Fruit fly (Drosophila melanogaster) whole organism, prepupa: Measurements from ENCODE around the gene CG11373.

Source experiments
- CG10631 ChIP-seq: fragments of 200-800 bp; sonication (Bioruptor generic); optimal IDR thresholded peaks from 2 replicates; lab custom pipeline; 2016; ENCODE audit warnings: missing biosample characterization, missing genetic modification characterization
- CG11294 ChIP-seq: fragments of 200-800 bp; sonication (Bioruptor generic); IDR thresholded peaks from 2 replicates; pipeline ENCODE4 v1.3.6; 2022; ENCODE audit warnings: missing biosample characterization, missing genetic modification characterization
- CG11762 ChIP-seq: fragments of 200-800 bp; sonication (Bioruptor generic); optimal IDR thresholded peaks from 3 replicates; lab custom pipeline; 2016; ENCODE audit warnings: missing biosample characterization, missing genetic modification characterization; ENCODE audit not compliant: insufficient read depth
- CG11902 ChIP-seq: fragments of 200-800 bp; sonication (Bioruptor generic); optimal IDR thresholded peaks from 3 replicates; lab custom pipeline; 2016; ENCODE audit warnings: missing biosample characterization, missing genetic modification characterization
- CG15336 ChIP-seq: fragments of 200-800 bp; sonication (Bioruptor generic); IDR thresholded peaks from 2 replicates; pipeline ENCODE4 v1.3.6; 2022; ENCODE audit warnings: missing biosample characterization, missing genetic modification characterization
- CG1621 ChIP-seq: fragments of 200-800 bp; sonication (Bioruptor generic); optimal IDR thresholded peaks from 3 replicates; lab custom pipeline; 2018; ENCODE audit warnings: missing biosample characterization, mild to moderate bottlenecking, missing genetic modification characterization
- CG3032 ChIP-seq: fragments of 200-800 bp; optimal IDR thresholded peaks from 2 replicates; lab custom pipeline; 2019; ENCODE audit warnings: missing biosample characterization, mild to moderate bottlenecking, missing genetic modification characterization, moderate library complexity
- CG32006 ChIP-seq: fragments of 200-800 bp; sonication (Bioruptor generic); optimal IDR thresholded peaks from 3 replicates; lab custom pipeline; 2017; ENCODE audit warnings: missing biosample characterization, mild to moderate bottlenecking, missing genetic modification characterization
- CG34406 ChIP-seq: fragments of 200-800 bp; sonication (Bioruptor generic); optimal IDR thresholded peaks from 3 replicates; lab custom pipeline; 2016; ENCODE audit warnings: missing biosample characterization, missing genetic modification characterization
- CG6163 ChIP-seq: fragments of 200-800 bp; sonication (Bioruptor generic); IDR thresholded peaks from 3 replicates; pipeline ENCODE4 v1.3.6; 2022; ENCODE audit warnings: missing biosample characterization, missing genetic modification characterization
- CG6276 ChIP-seq: fragments of 200-800 bp; sonication (Bioruptor generic); optimal IDR thresholded peaks from 2 replicates; lab custom pipeline; 2017; ENCODE audit warnings: missing biosample characterization, mild to moderate bottlenecking, missing genetic modification characterization
- CG6792 ChIP-seq: fragments of 200-800 bp; sonication (Bioruptor generic); optimal IDR thresholded peaks from 3 replicates; lab custom pipeline; 2016; ENCODE audit warnings: missing biosample characterization, missing genetic modification characterization
- CG8119 ChIP-seq: fragments of 200-800 bp; sonication (Bioruptor generic); IDR thresholded peaks from 3 replicates; pipeline ENCODE4 v1.3.6; 2022; ENCODE audit warnings: missing biosample characterization, missing genetic modification characterization
- CG8319 ChIP-seq: fragments of 200-800 bp; sonication (Bioruptor generic); optimal IDR thresholded peaks from 3 replicates; lab custom pipeline; 2016; ENCODE audit warnings: missing biosample characterization, missing genetic modification characterization
- CG8632 ChIP-seq: fragments of 200-800 bp; sonication (Bioruptor generic); optimal IDR thresholded peaks from 3 replicates; lab custom pipeline; 2016; ENCODE audit warnings: missing biosample characterization, missing genetic modification characterization
- Eip75B ChIP-seq: fragments of 200-800 bp; sonication (Bioruptor generic); optimal IDR thresholded peaks from 3 replicates; lab custom pipeline; 2016; ENCODE audit warnings: missing biosample characterization, missing genetic modification characterization
- Ets21C ChIP-seq: fragments of 200-800 bp; sonication (Bioruptor generic); optimal IDR thresholded peaks from 3 replicates; lab custom pipeline; 2016; ENCODE audit warnings: missing biosample characterization, missing genetic modification characterization
- Ets96B ChIP-seq: fragments of 200-800 bp; optimal IDR thresholded peaks from 2 replicates; lab custom pipeline; 2019; ENCODE audit warnings: missing biosample characterization, mild to moderate bottlenecking, missing genetic modification characterization, moderate library complexity
- Gug ChIP-seq: fragments of 200-800 bp; sonication (Bioruptor generic); IDR thresholded peaks from 2 replicates; pipeline ENCODE4 v1.3.6; 2022; ENCODE audit warnings: missing biosample characterization, missing genetic modification characterization
- Hr38 ChIP-seq: sonication (Bioruptor generic); optimal IDR thresholded peaks from 2 replicates; lab custom pipeline; 2016; ENCODE audit warnings: missing biosample characterization, missing genetic modification characterization
- Hr39 ChIP-seq: fragments of 200-800 bp; sonication (Bioruptor generic); optimal IDR thresholded peaks from 2 replicates; lab custom pipeline; 2016; ENCODE audit warnings: missing biosample characterization, missing genetic modification characterization
- Smox ChIP-seq: fragments of 200-800 bp; sonication (Bioruptor generic); optimal IDR thresholded peaks from 3 replicates; lab custom pipeline; 2016; ENCODE audit warnings: missing biosample characterization, missing genetic modification characterization
- Sox14 ChIP-seq: fragments of 200-800 bp; sonication (Bioruptor generic); optimal IDR thresholded peaks from 3 replicates; lab custom pipeline; 2016; ENCODE audit warnings: missing biosample characterization, missing genetic modification characterization
- acj6 ChIP-seq: fragments of 200-800 bp; sonication (Bioruptor generic); optimal IDR thresholded peaks from 3 replicates; lab custom pipeline; 2016; ENCODE audit warnings: missing biosample characterization, missing genetic modification characterization
- cyc ChIP-seq: fragments of 200-800 bp; sonication (Bioruptor generic); optimal IDR thresholded peaks from 3 replicates; lab custom pipeline; 2016; ENCODE audit warnings: missing biosample characterization, missing genetic modification characterization
- dac ChIP-seq: fragments of 200-800 bp; sonication (Bioruptor generic); optimal IDR thresholded peaks from 2 replicates; lab custom pipeline; 2017; ENCODE audit warnings: missing biosample characterization, mild to moderate bottlenecking, missing genetic modification characterization
- eg ChIP-seq: fragments of 200-800 bp; sonication (Bioruptor generic); IDR thresholded peaks from 3 replicates; pipeline ENCODE4 v1.3.6; 2022; ENCODE audit warnings: missing biosample characterization, missing genetic modification characterization
- esn ChIP-seq: fragments of 200-800 bp; sonication (Bioruptor generic); optimal IDR thresholded peaks from 2 replicates; lab custom pipeline; 2016; ENCODE audit warnings: missing biosample characterization, mild to moderate bottlenecking, missing genetic modification characterization, moderate library complexity
- fd59A ChIP-seq: fragments of 200-800 bp; sonication (Bioruptor generic); optimal IDR thresholded peaks from 2 replicates; lab custom pipeline; 2017; ENCODE audit warnings: missing biosample characterization, mild to moderate bottlenecking, missing genetic modification characterization, missing genetic modification reagents
- fd85E ChIP-seq: fragments of 200-800 bp; sonication (Bioruptor generic); optimal IDR thresholded peaks from 3 replicates; lab custom pipeline; 2016; ENCODE audit warnings: missing biosample characterization, missing genetic modification characterization
- salr ChIP-seq, 2 experiments: fragments of 200-800 bp; sonication (Bioruptor generic); optimal IDR thresholded peaks; 3 replicates each; lab custom pipeline; 2016 to 2018; ENCODE audit warnings: missing biosample characterization in 2 of 2, missing genetic modification characterization in 2 of 2, mild to moderate bottlenecking in 1 of 2
- spab ChIP-seq: fragments of 200-800 bp; sonication (Bioruptor generic); optimal IDR thresholded peaks from 2 replicates; lab custom pipeline; 2017; ENCODE audit warnings: missing biosample characterization, mild to moderate bottlenecking, missing genetic modification characterization, missing genetic modification reagents
- svp ChIP-seq: fragments of 200-800 bp; sonication (Bioruptor generic); peaks from one replicate; lab custom pipeline; 2016; ENCODE audit warnings: missing biosample characterization, missing genetic modification characterization
- topi ChIP-seq: fragments of 200-800 bp; sonication (Bioruptor generic); optimal IDR thresholded peaks from 3 replicates; lab custom pipeline; 2016; ENCODE audit warnings: missing biosample characterization, missing genetic modification characterization

CG11373 gene

DNA sequence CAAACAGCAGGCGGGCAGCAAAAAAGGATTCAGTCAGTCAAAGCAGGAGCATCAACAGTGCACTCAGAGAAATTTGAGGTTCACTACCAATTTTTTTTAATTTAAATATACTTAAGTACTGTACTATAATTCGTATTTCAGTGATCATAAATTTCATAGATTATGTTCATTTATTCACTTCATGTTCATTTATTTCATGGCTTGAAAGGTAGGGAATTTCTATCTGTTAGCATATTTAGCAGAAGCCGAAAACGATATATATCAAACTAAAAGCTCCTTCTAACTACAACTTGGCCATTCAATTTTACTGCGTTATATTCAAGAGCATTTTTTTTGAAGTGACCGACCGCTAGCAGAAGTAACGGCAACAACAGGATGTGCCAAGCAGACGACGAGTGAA lies 33.1 kb upstream of the CG11373 start (continued):
- TF ChIP-seq CG11294: no peak
- no peak for TF ChIP-seq CG11762 (GFP tag; lab: Kevin White, UChicago)
- no peak for TF ChIP-seq CG8319 (GFP tag; lab: Kevin White, UChicago)
- no peak for TF ChIP-seq Eip75B (GFP tag; lab: Kevin White, UChicago)
- TF ChIP-seq esn (GFP tag; lab: Kevin White, UChicago): no peak
- no peak for TF ChIP-seq CG6792
- TF ChIP-seq svp (GFP tag; lab: Kevin White, UChicago): peak; percentile 68
- no peak for TF ChIP-seq acj6
- TF ChIP-seq Ets21C (GFP tag; lab: Kevin White, UChicago): no peak
- TF ChIP-seq cyc: no peak
- TF ChIP-seq CG3032 (tag; lab: Kevin White, UChicago): no peak
- TF ChIP-seq fd85E: no peak
- no peak for TF ChIP-seq CG8632 (GFP tag; lab: Kevin White, UChicago)
- TF ChIP-seq CG32006 (GFP tag; lab: Kevin White, UChicago): peak; percentile 15

DNA sequence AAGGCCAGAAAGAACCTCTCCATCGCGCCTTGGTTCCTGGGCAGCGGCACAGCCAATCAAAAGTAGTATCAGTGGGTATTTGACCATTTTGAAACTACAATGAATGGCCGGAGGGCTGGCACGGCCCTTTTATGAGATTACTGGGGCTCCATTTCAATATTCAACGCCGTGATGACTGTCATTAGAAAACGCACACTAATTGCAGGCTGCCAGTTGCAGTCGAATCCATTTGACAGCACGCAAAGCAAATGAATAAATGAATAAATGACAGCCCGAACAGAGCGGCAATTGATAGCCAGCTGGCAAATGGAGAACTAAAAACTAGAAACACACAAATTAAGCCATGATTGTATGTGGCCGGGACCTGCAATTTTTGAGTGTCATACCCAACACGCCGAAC lies 15.9 kb upstream of the CG11373 start, which contains the start of gene Obp83b:
Gene Obp83b, minus strand, starts transcription at position 101 of the 400 bp plus-strand sequence.
- no peak for TF ChIP-seq CG34406
- TF ChIP-seq Hr39 (GFP tag; lab: Kevin White, UChicago): no peak
- no peak for TF ChIP-seq CG1621 (tag; lab: Kevin White, UChicago)
- TF ChIP-seq dac (GFP tag; lab: Kevin White, UChicago): no peak
- TF ChIP-seq CG11902 (GFP tag; lab: Kevin White, UChicago): no peak
- TF ChIP-seq Eip75B (GFP tag; lab: Kevin White, UChicago): no peak
- TF ChIP-seq eg (GFP tag; lab: Robert Waterston, UW): no peak
- TF ChIP-seq Ets96B (tag; lab: Kevin White, UChicago): no peak
- no peak for TF ChIP-seq CG6163 (GFP tag; lab: Robert Waterston, UW)
- TF ChIP-seq CG8119 (GFP tag; lab: Robert Waterston, UW): no peak
- TF ChIP-seq salr (GFP tag; optimal IDR thresholded peaks at IDR 0.05; lab: Kevin White, UChicago): no peak
- no peak for TF ChIP-seq CG10631 (GFP tag; lab: Kevin White, UChicago)
- TF ChIP-seq topi (GFP tag; lab: Kevin White, UChicago): no peak
- no peak for TF ChIP-seq CG6276 (GFP tag; lab: Kevin White, UChicago)
- no peak for TF ChIP-seq Smox (GFP tag; lab: Kevin White, UChicago)
- no peak for TF ChIP-seq CG15336 (GFP tag; lab: Robert Waterston, UW)

DNA sequence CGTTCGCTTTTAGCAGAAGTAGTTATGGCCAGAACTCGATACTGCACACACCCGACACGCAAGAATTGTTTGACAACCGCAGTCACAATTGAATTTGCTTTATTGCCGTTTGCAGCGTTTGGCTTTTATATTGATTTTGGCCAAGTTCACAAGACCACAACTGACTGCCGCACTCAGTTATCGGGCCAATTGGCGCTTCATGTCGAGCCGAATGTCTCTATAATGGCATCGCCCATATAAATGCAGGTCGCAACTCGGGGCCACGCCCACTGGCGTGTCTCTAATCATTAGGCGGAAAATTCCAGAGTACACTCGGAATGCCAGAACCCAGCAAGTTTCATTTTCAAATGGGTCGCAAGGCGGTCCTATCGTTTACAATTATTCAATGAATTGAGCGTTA lies 14.4 kb upstream of the CG11373 start, which contains the start of gene Obp83a:
Gene Obp83a, minus strand, starts transcription at position 101 of the 400 bp plus-strand sequence.
- TF ChIP-seq CG6792 (no peak), Ets96B (tag; lab: Kevin White, UChicago) (no peak), spab (no peak), CG10631 (GFP tag; lab: Kevin White, UChicago) (no peak)

DNA sequence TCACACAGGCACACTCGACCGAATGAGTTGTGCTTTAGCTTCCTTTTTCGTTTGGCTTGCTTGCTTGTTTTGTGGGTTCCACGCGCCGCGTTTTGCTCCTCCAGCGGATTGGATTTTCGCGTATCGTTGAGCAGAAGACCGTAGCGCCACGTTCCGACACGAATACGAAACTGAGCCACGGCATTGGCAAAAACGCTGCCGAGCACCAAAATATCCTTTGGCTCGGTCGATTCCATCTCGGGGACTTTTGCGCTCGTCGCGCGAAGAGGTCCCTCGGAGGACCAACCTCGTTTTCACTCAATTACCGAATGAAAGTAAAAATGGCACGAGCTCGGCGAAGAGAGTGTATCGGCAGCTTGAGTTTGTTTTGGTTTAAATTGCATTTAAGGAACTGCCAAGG lies 1.4 kb downstream of the CG11373 start, which contains the start of gene side-III:
Gene side-III, minus strand, starts transcription at position 174 of the 400 bp plus-strand sequence.
- no peak for TF ChIP-seq Hr38 (GFP tag; lab: Kevin White, UChicago)
- TF ChIP-seq Sox14 (GFP tag; lab: Kevin White, UChicago): no peak
- TF ChIP-seq Gug (GFP tag; lab: Robert Waterston, UW): no peak
- no peak for TF ChIP-seq fd85E

DNA sequence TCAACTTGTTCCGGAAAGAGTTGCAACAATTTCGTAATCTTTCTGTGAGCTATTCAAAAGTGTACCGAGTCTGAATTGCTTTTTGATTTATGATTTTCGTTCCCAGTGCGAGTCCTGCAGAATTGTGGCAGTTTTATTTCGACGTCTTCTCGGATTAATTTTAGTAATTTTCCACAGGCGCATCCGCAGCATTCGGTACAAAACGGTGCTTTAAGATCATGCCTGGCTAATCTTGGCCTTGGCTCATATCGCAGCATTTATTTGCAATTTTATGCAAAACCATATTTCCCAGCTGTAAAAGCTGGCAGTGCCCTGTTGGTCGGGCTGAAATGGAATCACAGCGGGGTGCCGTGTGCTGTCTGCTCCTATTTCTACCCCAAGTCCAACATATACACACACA lies 23.1 kb downstream of the CG11373 start:
- no peak for TF ChIP-seq fd59A
- TF ChIP-seq Sox14 (GFP tag; lab: Kevin White, UChicago): no peak
- TF ChIP-seq CG8119 (GFP tag; lab: Robert Waterston, UW): no peak
- no peak for TF ChIP-seq CG1621 (tag; lab: Kevin White, UChicago)
